Worm (Caenorhabditis elegans): ENCODE measurements around the gene F32D8.3.

DNA sequence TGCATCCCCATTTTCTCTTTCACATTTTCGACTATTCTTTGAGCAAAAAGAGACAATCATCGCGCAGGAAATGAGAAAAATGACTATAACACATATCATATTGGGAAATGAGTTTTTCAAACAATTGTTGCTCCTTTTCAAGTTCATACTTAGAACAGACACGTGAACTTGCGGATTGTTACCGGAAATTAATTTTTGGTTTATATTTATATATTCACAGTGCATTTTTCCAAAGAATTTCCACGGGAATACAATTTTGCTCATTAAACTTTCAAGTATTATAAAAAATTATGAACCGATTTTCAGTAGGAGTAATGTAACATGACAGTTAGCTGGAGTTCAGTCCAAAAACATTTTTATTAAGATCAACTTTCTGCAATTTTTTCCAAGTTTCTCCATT, 36.6 kb downstream of the F32D8.3 start, which contains the start of gene F58B4.7:
- TF ChIP-seq ztf-23 (GFP tag; IDR thresholded peaks at IDR 0.05) = no peak
- TF ChIP-seq ztf-29 (GFP tag; IDR thresholded peaks at IDR 0.05) = no peak
- no peak for TF ChIP-seq T22C8.4 (GFP tag; IDR thresholded peaks at IDR 0.05)
